Worm (Caenorhabditis elegans) whole organism, L3 larva: Measurements from ENCODE around the gene nspb-5.

Source experiments
- R02D3.7 ChIP-seq: fragments of 150-350 bp; optimal IDR thresholded peaks from 2 replicates; lab custom pipeline; 2014; ENCODE audit warnings: missing biosample characterization, missing genetic modification characterization
- fos-1 ChIP-seq: fragments of 150-350 bp; optimal IDR thresholded peaks from 2 replicates; lab custom pipeline; 2014; ENCODE audit warnings: missing biosample characterization, missing genetic modification characterization
- skn-1 ChIP-seq: fragments of 150-350 bp; optimal IDR thresholded peaks from 2 replicates; lab custom pipeline; 2014; ENCODE audit warnings: missing biosample characterization, missing genetic modification characterization

DNA sequence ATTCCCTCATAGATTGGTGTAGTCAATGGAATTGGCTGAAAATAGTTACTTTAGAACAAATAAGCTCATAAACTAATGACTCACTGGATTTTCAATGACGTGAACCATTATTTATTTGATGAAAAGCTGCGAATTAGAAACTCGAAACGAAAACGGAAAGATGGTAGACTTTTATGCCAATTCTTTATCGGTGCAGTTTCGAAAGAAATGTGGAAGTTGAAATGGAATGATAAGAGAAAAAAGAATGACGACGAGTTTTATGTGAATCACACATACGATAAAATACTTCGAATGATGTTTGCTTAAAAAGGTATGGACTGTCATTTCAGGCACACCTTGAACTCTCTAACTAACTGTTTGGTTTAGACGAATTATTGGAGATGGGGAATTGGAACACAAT, 8.8 kb upstream of the nspb-5 start, which contains the start of the genes lec-11 and irld-7:
- TF ChIP-seq fos-1 (tag; lab: Kevin White, UChicago), result no peak
- TF ChIP-seq skn-1 (tag; lab: Kevin White, UChicago), result no peak
- no peak for TF ChIP-seq R02D3.7
